Fruit fly (Drosophila melanogaster): ENCODE results near the gene Argk1.

dm6 chr3L:9066509-9067021, 738 bp upstream of the Argk1 start:
- TF ChIP-seq Sin3A (optimal IDR thresholded peaks at IDR 0.05) = no peak
- no peak for TF ChIP-seq h (optimal IDR thresholded peaks at IDR 0.05)
- no peak for TF ChIP-seq ttk (optimal IDR thresholded peaks at IDR 0.05)
- TF ChIP-seq psq (optimal IDR thresholded peaks at IDR 0.05) = no peak
- TF ChIP-seq insv (optimal IDR thresholded peaks at IDR 0.05) = no peak

All from Kc167 (cell line).